Fruit fly (Drosophila melanogaster) whole organism, embryonic: ENCODE measurements around the gene LysB.

Experiments used
- Ada2b ChIP-seq: fragments of 200-800 bp; sonication (Bioruptor generic); IDR thresholded peaks from 2 replicates; pipeline ENCODE4 v1.3.6; 2022; ENCODE audit warnings: missing biosample characterization, missing genetic modification characterization
- CG9817 ChIP-seq: fragments of 200-800 bp; sonication (Bioruptor generic); optimal IDR thresholded peaks from 2 replicates; lab custom pipeline; 2018; ENCODE audit warnings: missing biosample characterization, mild to moderate bottlenecking, missing genetic modification characterization, moderate library complexity
- Dek ChIP-seq: fragments of 200-800 bp; sonication (Bioruptor generic); optimal IDR thresholded peaks from 3 replicates; lab custom pipeline; 2019; ENCODE audit warnings: missing biosample characterization, mild to moderate bottlenecking, missing genetic modification characterization, moderate library complexity
- Lhr ChIP-seq: fragments of 200-800 bp; sonication (Bioruptor generic); optimal IDR thresholded peaks from 3 replicates; lab custom pipeline; 2017; ENCODE audit warnings: mild to moderate bottlenecking, missing biosample characterization, missing genetic modification reagents, missing genetic modification characterization
- NC2α ChIP-seq: fragments of 200-800 bp; sonication (Bioruptor generic); optimal IDR thresholded peaks from 2 replicates; lab custom pipeline; 2016; ENCODE audit warnings: missing biosample characterization, missing genetic modification characterization
- Sry-δ ChIP-seq: fragments of 200-800 bp; sonication (Bioruptor generic); optimal IDR thresholded peaks from 2 replicates; lab custom pipeline; 2016; ENCODE audit warnings: missing biosample characterization, missing genetic modification characterization
- Trl ChIP-seq, 3 experiments: fragments of >200 bp in 2 of 3; fragments of 200-800 bp in 1 of 3; sonication (Bioruptor generic) in 1 of 3; optimal IDR thresholded peaks; 2 replicates in 1 of 3; 3 replicates in 2 of 3; lab custom pipeline; 2016 to 2017; ENCODE audit warnings: missing biosample characterization in 1 of 3, missing genetic modification characterization in 1 of 3
- dati ChIP-seq: fragments of 200-800 bp; sonication (Bioruptor generic); IDR thresholded peaks from 2 replicates; pipeline ENCODE4 v1.3.6; 2022; ENCODE audit warnings: missing biosample characterization, missing genetic modification characterization
- exex ChIP-seq: fragments of 200-800 bp; sonication (Bioruptor generic); optimal IDR thresholded peaks from 4 replicates; lab custom pipeline; 2018; ENCODE audit warnings: missing biosample characterization, mild to moderate bottlenecking, missing genetic modification characterization, moderate library complexity
- pita ChIP-seq: fragments of 200-800 bp; sonication (Bioruptor generic); optimal IDR thresholded peaks from 2 replicates; lab custom pipeline; 2017; ENCODE audit warnings: missing biosample characterization, mild to moderate bottlenecking, missing genetic modification characterization
- sim ChIP-seq: fragments of 200-800 bp; sonication (Bioruptor generic); IDR thresholded peaks from 2 replicates; pipeline ENCODE4 v1.3.6; 2022; ENCODE audit warnings: missing biosample characterization, missing genetic modification characterization
- unc-4 ChIP-seq: fragments of 200-800 bp; sonication (Bioruptor generic); IDR thresholded peaks from 2 replicates; pipeline ENCODE4 v1.3.6; 2022; ENCODE audit warnings: missing biosample characterization, missing genetic modification characterization; ENCODE audit not compliant: partially characterized antibody

DNA sequence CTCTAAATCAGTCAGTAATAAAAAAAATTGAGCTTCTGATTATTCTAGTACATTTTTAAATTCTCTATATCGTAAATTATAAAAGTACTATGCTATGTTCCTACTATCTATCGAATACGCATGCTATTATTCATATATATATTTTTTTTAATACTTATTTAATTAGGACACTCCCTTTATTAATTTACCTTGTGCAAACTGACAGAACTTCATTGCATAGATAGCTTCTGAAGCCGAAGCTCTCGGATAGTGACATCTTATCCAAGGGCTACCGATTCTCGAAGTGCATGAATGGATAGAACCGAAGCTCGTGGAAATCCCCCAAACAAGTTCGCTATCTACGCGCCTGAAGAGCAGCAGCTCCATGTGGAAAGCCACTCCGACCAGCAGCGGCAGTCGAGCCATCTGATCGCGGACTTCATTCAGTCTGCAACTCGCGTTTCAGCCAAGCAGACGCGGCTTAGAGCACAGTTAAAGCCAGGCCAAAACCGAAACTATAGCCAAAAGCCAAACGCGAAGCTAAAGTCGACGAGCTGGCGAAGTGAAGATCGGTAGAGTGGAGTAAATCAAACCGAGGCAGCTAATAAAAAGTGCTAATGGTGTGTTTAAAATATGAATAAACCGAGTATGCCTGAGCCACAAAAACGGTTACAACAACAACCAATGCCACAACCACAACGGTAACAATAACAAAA is 6.7 kb upstream of the LysB start, which contains the start of gene mwh:
- TF ChIP-seq unc-4 (GFP tag; lab: Robert Waterston, UW) (no peak), NC2α (no peak), exex (no peak), Ada2b (no peak), CG9817 (no peak), pita (GFP tag; lab: Kevin White, UChicago) (no peak), Dek (no peak), Sry-δ (GFP tag; lab: Kevin White, UChicago) (no peak), sim (GFP tag; lab: Robert Waterston, UW) (no peak), Trl (optimal IDR thresholded peaks at IDR 0.05; lab: Kevin White, UChicago) (no peak), Trl (GFP tag; optimal IDR thresholded peaks at IDR 0.05; lab: Kevin White, UChicago) (no peak), dati (GFP tag; lab: Robert Waterston, UW) (no peak), Lhr (GFP tag; lab: Kevin White, UChicago) (no peak)
